Fruit fly (Drosophila melanogaster) whole organism, embryonic: ENCODE data around the gene Sec5.

Source experiments
- Awh ChIP-seq: fragments of 200-800 bp; sonication (Bioruptor generic); IDR thresholded peaks from 2 replicates; pipeline ENCODE4, ENCODE4 v1.3.6; 2022; ENCODE audit warnings: missing biosample characterization, missing genetic modification characterization
- C15 ChIP-seq: fragments of 200-800 bp; sonication (Bioruptor generic); IDR thresholded peaks from 3 replicates; pipeline ENCODE4 v1.3.6; 2022; ENCODE audit warnings: missing biosample characterization, missing genetic modification characterization
- CG1024 ChIP-seq: fragments of 200-800 bp; sonication (Bioruptor generic); IDR thresholded peaks from 2 replicates; pipeline ENCODE4 v1.3.6; 2022; ENCODE audit warnings: missing biosample characterization, missing genetic modification characterization
- CG1233 ChIP-seq: fragments of 200-800 bp; sonication (Bioruptor generic); optimal IDR thresholded peaks from 4 replicates; lab custom pipeline; 2018; ENCODE audit warnings: missing biosample characterization, mild to moderate bottlenecking, missing genetic modification characterization
- CG13287 ChIP-seq: fragments of 200-800 bp; sonication (Bioruptor generic); IDR thresholded peaks from 2 replicates; pipeline ENCODE4 v1.3.6; 2022; ENCODE audit warnings: missing biosample characterization, missing genetic modification characterization; ENCODE audit not compliant: partially characterized antibody
- CG13424 ChIP-seq: fragments of 200-800 bp; sonication (Bioruptor generic); optimal IDR thresholded peaks from 2 replicates; lab custom pipeline; 2019; ENCODE audit warnings: missing biosample characterization, mild to moderate bottlenecking, missing genetic modification characterization, moderate library complexity
- CG14710 ChIP-seq: fragments of 200-800 bp; sonication (Bioruptor generic); optimal IDR thresholded peaks from 3 replicates; lab custom pipeline; 2019; ENCODE audit warnings: missing biosample characterization, mild to moderate bottlenecking, missing genetic modification characterization, moderate library complexity
- CG15514 ChIP-seq: fragments of 200-800 bp; sonication (Bioruptor generic); optimal IDR thresholded peaks from 3 replicates; lab custom pipeline; 2017; ENCODE audit warnings: missing biosample characterization, missing genetic modification characterization, mild to moderate bottlenecking, moderate library complexity, missing genetic modification reagents
- CG15601 ChIP-seq: fragments of 200-800 bp; sonication (Bioruptor generic); optimal IDR thresholded peaks from 3 replicates; lab custom pipeline; 2019; ENCODE audit warnings: missing biosample characterization, mild to moderate bottlenecking, missing genetic modification characterization, moderate library complexity
- CG18262 ChIP-seq: fragments of 200-800 bp; optimal IDR thresholded peaks from 3 replicates; lab custom pipeline; 2019; ENCODE audit warnings: missing biosample characterization, mild to moderate bottlenecking, missing genetic modification characterization, moderate library complexity
- CG31388 ChIP-seq: fragments of 200-800 bp; sonication (Bioruptor generic); optimal IDR thresholded peaks from 2 replicates; lab custom pipeline; 2016; ENCODE audit warnings: missing biosample characterization, missing genetic modification characterization
- CG3163 ChIP-seq: fragments of 200-800 bp; sonication (Bioruptor generic); optimal IDR thresholded peaks from 3 replicates; lab custom pipeline; 2016; ENCODE audit warnings: missing biosample characterization, missing genetic modification characterization
- CG32772 ChIP-seq: fragments of 200-800 bp; sonication (Bioruptor generic); IDR thresholded peaks from 2 replicates; pipeline ENCODE4 v1.3.6; 2022; ENCODE audit warnings: missing biosample characterization, missing genetic modification characterization
- CG4617 ChIP-seq: fragments of 200-800 bp; sonication (Bioruptor generic); optimal IDR thresholded peaks from 3 replicates; lab custom pipeline; 2016; ENCODE audit warnings: missing biosample characterization, missing genetic modification characterization, borderline replicate concordance
- CG4820 ChIP-seq: fragments of 200-800 bp; sonication (Bioruptor generic); optimal IDR thresholded peaks from 3 replicates; lab custom pipeline; 2016; ENCODE audit warnings: missing biosample characterization, missing genetic modification characterization
- CG6791 ChIP-seq: fragments of 200-800 bp; sonication (Bioruptor generic); IDR thresholded peaks from 3 replicates; pipeline ENCODE4 v1.3.6; 2022; ENCODE audit warnings: missing biosample characterization, missing genetic modification characterization; ENCODE audit not compliant: partially characterized antibody
- CG7357 ChIP-seq: fragments of 200-800 bp; sonication (Bioruptor generic); IDR thresholded peaks from 3 replicates; pipeline ENCODE4 v1.3.6; 2022; ENCODE audit warnings: missing biosample characterization, missing genetic modification characterization
- CG8924 ChIP-seq: fragments of 200-800 bp; optimal IDR thresholded peaks from 3 replicates; lab custom pipeline; 2019; ENCODE audit warnings: missing biosample characterization, mild to moderate bottlenecking, missing genetic modification characterization, moderate library complexity
- CG9876 ChIP-seq: fragments of 200-800 bp; sonication (Bioruptor generic); optimal IDR thresholded peaks from 2 replicates; lab custom pipeline; 2016; ENCODE audit warnings: missing biosample characterization, missing genetic modification characterization
- CTCF ChIP-seq: fragments of 200-800 bp; sonication (Bioruptor generic); optimal IDR thresholded peaks from 2 replicates; lab custom pipeline; 2017; ENCODE audit warnings: missing biosample characterization, mild to moderate bottlenecking, missing genetic modification characterization, moderate library complexity
- Doc3 ChIP-seq: fragments of 200-800 bp; sonication (Bioruptor generic); IDR thresholded peaks from 3 replicates; pipeline ENCODE4 v1.3.6; 2022; ENCODE audit warnings: missing biosample characterization, missing genetic modification characterization; ENCODE audit not compliant: partially characterized antibody
- Fer1 ChIP-seq: fragments of 200-800 bp; sonication (Bioruptor generic); optimal IDR thresholded peaks from 2 replicates; lab custom pipeline; 2017; ENCODE audit warnings: missing biosample characterization, mild to moderate bottlenecking, missing genetic modification characterization
- Gug ChIP-seq: fragments of 200-800 bp; sonication (Bioruptor generic); IDR thresholded peaks from 4 replicates; pipeline ENCODE4 v1.3.6; 2022; ENCODE audit warnings: missing biosample characterization, missing genetic modification characterization
- Hand ChIP-seq: fragments of 200-800 bp; sonication (Bioruptor generic); optimal IDR thresholded peaks from 2 replicates; lab custom pipeline; 2017; ENCODE audit warnings: mild to moderate bottlenecking, missing biosample characterization, missing genetic modification reagents, missing genetic modification characterization
- MTF-1 ChIP-seq: fragments of 200-800 bp; sonication (Bioruptor generic); optimal IDR thresholded peaks from 2 replicates; lab custom pipeline; 2018; ENCODE audit warnings: missing biosample characterization, mild to moderate bottlenecking, missing genetic modification characterization, borderline replicate concordance
- Meics ChIP-seq: fragments of 200-800 bp; sonication (Bioruptor generic); optimal IDR thresholded peaks from 2 replicates; lab custom pipeline; 2017; ENCODE audit warnings: missing biosample characterization, mild to moderate bottlenecking, missing genetic modification characterization
- Mrtf ChIP-seq: fragments of 200-800 bp; sonication (Bioruptor generic); IDR thresholded peaks from 3 replicates; pipeline ENCODE4 v1.3.6; 2022; ENCODE audit warnings: missing biosample characterization, missing genetic modification characterization
- Oli ChIP-seq: fragments of 200-800 bp; sonication (Bioruptor generic); optimal IDR thresholded peaks from 2 replicates; lab custom pipeline; 2018; ENCODE audit warnings: missing biosample characterization, mild to moderate bottlenecking, missing genetic modification characterization, moderate library complexity
- Side ChIP-seq: fragments of 200-800 bp; sonication (Bioruptor generic); optimal IDR thresholded peaks from 2 replicates; lab custom pipeline; 2016; ENCODE audit warnings: missing biosample characterization, missing genetic modification characterization
- ara ChIP-seq: fragments of 200-800 bp; sonication (Bioruptor generic); IDR thresholded peaks from 2 replicates; pipeline ENCODE4 v1.3.6; 2022; ENCODE audit warnings: missing biosample characterization, missing genetic modification characterization
- az2 ChIP-seq: fragments of 200-800 bp; sonication (Bioruptor generic); optimal IDR thresholded peaks from 3 replicates; lab custom pipeline; 2016; ENCODE audit warnings: missing biosample characterization, missing genetic modification characterization
- bsh ChIP-seq, 2 experiments: fragments of 200-800 bp; sonication (Bioruptor generic); optimal IDR thresholded peaks; 2 replicates each; lab custom pipeline; 2017 to 2018; ENCODE audit warnings: mild to moderate bottlenecking in 2 of 2, missing biosample characterization in 2 of 2, missing genetic modification characterization in 2 of 2, moderate library complexity in 1 of 2
- da ChIP-seq: fragments of 200-800 bp; sonication (Bioruptor generic); optimal IDR thresholded peaks from 2 replicates; lab custom pipeline; 2016; ENCODE audit warnings: missing biosample characterization, missing genetic modification characterization
- dati ChIP-seq: fragments of 200-800 bp; sonication (Bioruptor generic); IDR thresholded peaks from 2 replicates; pipeline ENCODE4 v1.3.6; 2022; ENCODE audit warnings: missing biosample characterization, missing genetic modification characterization
- disco-r ChIP-seq: fragments of 200-800 bp; sonication (Bioruptor generic); optimal IDR thresholded peaks from 2 replicates; lab custom pipeline; 2016; ENCODE audit warnings: missing biosample characterization, missing genetic modification characterization
- esg ChIP-seq: fragments of 200-800 bp; sonication (Bioruptor generic); conservative IDR thresholded peaks from 2 replicates; pipeline ENCODE4 v1.3.6; 2022; ENCODE audit warnings: missing biosample characterization, missing genetic modification characterization
- eve ChIP-seq, 2 experiments: fragments of >200 bp; optimal IDR thresholded peaks; 2 replicates each; lab custom pipeline; 2017; ENCODE audit warnings: missing biosample characterization in 2 of 2, missing genetic modification characterization in 2 of 2
- gcm ChIP-seq: fragments of 200-800 bp; sonication (Bioruptor generic); optimal IDR thresholded peaks from 2 replicates; lab custom pipeline; 2019; ENCODE audit warnings: missing biosample characterization, mild to moderate bottlenecking, missing genetic modification characterization, moderate library complexity
- her ChIP-seq: fragments of 200-800 bp; sonication (Bioruptor generic); optimal IDR thresholded peaks from 2 replicates; lab custom pipeline; 2016; ENCODE audit warnings: missing biosample characterization, missing genetic modification characterization
- ken ChIP-seq: fragments of 200-800 bp; sonication (Bioruptor generic); IDR thresholded peaks from 3 replicates; pipeline ENCODE4 v1.3.6; 2022; ENCODE audit warnings: missing biosample characterization, missing genetic modification characterization
- klu ChIP-seq: fragments of 200-800 bp; sonication (Bioruptor generic); IDR thresholded peaks from 2 replicates; pipeline ENCODE4 v1.3.6; 2022; ENCODE audit warnings: missing biosample characterization, missing genetic modification characterization
- lab ChIP-seq: fragments of 200-800 bp; sonication (Bioruptor generic); optimal IDR thresholded peaks from 3 replicates; lab custom pipeline; 2017; ENCODE audit warnings: missing biosample characterization, missing genetic modification characterization, mild to moderate bottlenecking, moderate library complexity, missing genetic modification reagents
- luna ChIP-seq: fragments of 200-800 bp; sonication (Bioruptor generic); optimal IDR thresholded peaks from 2 replicates; lab custom pipeline; 2016; ENCODE audit warnings: missing biosample characterization, missing genetic modification characterization
- mam ChIP-seq: fragments of 200-800 bp; sonication (Bioruptor generic); optimal IDR thresholded peaks from 3 replicates; lab custom pipeline; 2016; ENCODE audit warnings: missing biosample characterization, missing genetic modification characterization
- pfk ChIP-seq: fragments of 200-800 bp; sonication (Bioruptor generic); optimal IDR thresholded peaks from 2 replicates; lab custom pipeline; 2018; ENCODE audit warnings: missing biosample characterization, mild to moderate bottlenecking, missing genetic modification characterization, moderate library complexity
- prd ChIP-seq, 3 experiments: fragments of >200 bp in 2 of 3; fragments of 200-800 bp in 1 of 3; sonication (Bioruptor generic) in 1 of 3; optimal IDR thresholded peaks in 2 of 3; IDR thresholded peaks in 1 of 3; 2 replicates in 2 of 3; 3 replicates in 1 of 3; pipeline versions ENCODE4 v1.3.6 to Lab custom; 2017 to 2022; ENCODE audit warnings: missing biosample characterization in 1 of 3, missing genetic modification characterization in 1 of 3
- sna ChIP-seq: fragments of 200-800 bp; sonication (Bioruptor generic); IDR thresholded peaks from 2 replicates; pipeline ENCODE4 v1.3.6; 2022; ENCODE audit warnings: missing biosample characterization, missing genetic modification characterization; ENCODE audit not compliant: partially characterized antibody
- sr ChIP-seq: fragments of 200-800 bp; sonication (Bioruptor generic); IDR thresholded peaks from 3 replicates; pipeline ENCODE4 v1.3.6; 2022; ENCODE audit warnings: missing biosample characterization, missing genetic modification characterization
- stwl ChIP-seq: fragments of 200-800 bp; sonication (Bioruptor generic); optimal IDR thresholded peaks from 3 replicates; lab custom pipeline; 2018; ENCODE audit warnings: missing biosample characterization, mild to moderate bottlenecking, missing genetic modification characterization, moderate library complexity
- tgo ChIP-seq: fragments of 200-800 bp; sonication (Bioruptor generic); IDR thresholded peaks from 3 replicates; pipeline ENCODE4 v1.3.6; 2022; ENCODE audit warnings: missing biosample characterization, missing genetic modification characterization

Sec5 gene

dm6 chr2L:3472242-3472641 is 15.1 kb downstream of the Sec5 start, which contains the start of gene Pgant4 (continued):
- TF ChIP-seq CG1233 (GFP tag; lab: Kevin White, UChicago) (peak; percentile 47), ken (GFP tag; lab: Robert Waterston, UW) (peak; percentile 73), CG9876 (GFP tag; lab: Kevin White, UChicago) (peak; percentile 32), Mrtf (GFP tag; lab: Robert Waterston, UW) (peak; percentile 79; the same call in 2 of the 3 replicates), Hand (GFP tag; lab: Kevin White, UChicago) (no peak), CG1024 (GFP tag; lab: Robert Waterston, UW) (peak; percentile 65; the same call in 1 of the 2 replicates), gcm (GFP tag; lab: Kevin White, UChicago) (no peak), CG32772 (GFP tag; lab: Robert Waterston, UW) (peak; percentile 50; the same call in 1 of the 2 replicates), lab (GFP tag; lab: Kevin White, UChicago) (no peak), sr (GFP tag; lab: Robert Waterston, UW) (peak; percentile 36; the same call in 1 of the 3 replicates), eve (GFP tag; optimal IDR thresholded peaks at IDR 0.05; lab: Kevin White, UChicago) (no peak), sna (no peak), klu (GFP tag; lab: Robert Waterston, UW) (0 out of 2 replicates have a peak, but pooled peaks have one; percentile 20), MTF-1 (peak; percentile 25), her (no peak), dati (GFP tag; lab: Robert Waterston, UW) (no peak), CG13287 (no peak), CG15601 (tag; lab: Kevin White, UChicago) (no peak), pfk (GFP tag; lab: Kevin White, UChicago) (no peak), CG8924 (tag; lab: Kevin White, UChicago) (no peak), mam (GFP tag; lab: Kevin White, UChicago) (peak; percentile 7), CG31388 (no peak), Side (GFP tag; lab: Kevin White, UChicago) (no peak), prd (optimal IDR thresholded peaks at IDR 0.05; lab: Kevin White, UChicago) (no peak), prd (GFP tag; IDR thresholded peaks at IDR 0.05; lab: Robert Waterston, UW) (peak; percentile 92), CG14710 (no peak), C15 (GFP tag; lab: Robert Waterston, UW) (no peak), az2 (GFP tag; lab: Kevin White, UChicago) (peak; percentile 71), stwl (tag; lab: Kevin White, UChicago) (peak; percentile 41), esg (GFP tag; lab: Robert Waterston, UW) (no peak; the same call in 1 of the 2 replicates), CG4820 (GFP tag; lab: Kevin White, UChicago) (peak; percentile 51), CG18262 (tag; lab: Kevin White, UChicago) (peak; percentile 16), da (no peak), ara (GFP tag; lab: Robert Waterston, UW) (0 out of 2 replicates have a peak, but pooled peaks have one; percentile 17), CG15514 (GFP tag; lab: Kevin White, UChicago) (peak; percentile 53), Oli (tag; lab: Kevin White, UChicago) (peak; percentile 30), CG4617 (GFP tag; lab: Kevin White, UChicago) (peak; percentile 28), bsh (GFP tag; optimal IDR thresholded peaks at IDR 0.05; lab: Kevin White, UChicago) (peak in 1 of 2 experiments; percentile 40), Fer1 (GFP tag; lab: Kevin White, UChicago) (peak; percentile 39), luna (GFP tag; lab: Kevin White, UChicago) (no peak), Meics (GFP tag; lab: Kevin White, UChicago) (peak; percentile 61), tgo (GFP tag; lab: Robert Waterston, UW) (peak; percentile 65; the same call in 2 of the 3 replicates), CG7357 (peak; percentile 43; the same call in 1 of the 3 replicates), CTCF (GFP tag; lab: Kevin White, UChicago) (peak; percentile 99), CG3163 (no peak), CG13424 (no peak), Awh (0 out of 2 replicates have a peak, but pooled peaks have one; percentile 29), disco-r (GFP tag; lab: Kevin White, UChicago) (no peak), Gug (GFP tag; lab: Robert Waterston, UW) (peak; percentile 58; the same call in 2 of the 4 replicates), CG6791 (0 out of 3 replicates have a peak, but pooled peaks have one; percentile 44), Doc3 (GFP tag; lab: Robert Waterston, UW) (no peak)
